Fruit fly (Drosophila melanogaster) whole organism, embryonic: ENCODE measurements around the gene HP1b.

Experiments used
- Adf1 ChIP-seq: fragments of 200-800 bp; sonication (Bioruptor generic); IDR thresholded peaks from 2 replicates; pipeline ENCODE4 v1.3.6; 2022; ENCODE audit warnings: missing biosample characterization, missing genetic modification characterization
- Awh ChIP-seq: fragments of 200-800 bp; sonication (Bioruptor generic); IDR thresholded peaks from 2 replicates; pipeline ENCODE4, ENCODE4 v1.3.6; 2022; ENCODE audit warnings: missing biosample characterization, missing genetic modification characterization
- Blimp-1 ChIP-seq: fragments of 200-800 bp; sonication (Bioruptor generic); optimal IDR thresholded peaks from 3 replicates; lab custom pipeline; 2018; ENCODE audit warnings: missing biosample characterization, missing genetic modification characterization, mild to moderate bottlenecking, moderate library complexity, missing genetic modification reagents
- CG1024 ChIP-seq: fragments of 200-800 bp; sonication (Bioruptor generic); IDR thresholded peaks from 2 replicates; pipeline ENCODE4 v1.3.6; 2022; ENCODE audit warnings: missing biosample characterization, missing genetic modification characterization
- CG10654 ChIP-seq: fragments of 200-800 bp; sonication (Bioruptor generic); optimal IDR thresholded peaks from 2 replicates; lab custom pipeline; 2016; ENCODE audit warnings: missing biosample characterization, missing genetic modification characterization
- CG10959 ChIP-seq: fragments of 200-800 bp; sonication (Bioruptor generic); IDR thresholded peaks from 2 replicates; pipeline ENCODE4 v1.3.6; 2022; ENCODE audit warnings: missing biosample characterization, missing genetic modification characterization
- CG11560 ChIP-seq: fragments of 200-800 bp; sonication (Bioruptor generic); IDR thresholded peaks from 3 replicates; pipeline ENCODE4 v1.3.6; 2022; ENCODE audit warnings: missing biosample characterization, missing genetic modification characterization
- CG15514 ChIP-seq: fragments of 200-800 bp; sonication (Bioruptor generic); optimal IDR thresholded peaks from 3 replicates; lab custom pipeline; 2017; ENCODE audit warnings: missing biosample characterization, missing genetic modification characterization, mild to moderate bottlenecking, moderate library complexity, missing genetic modification reagents
- CG1602 ChIP-seq: fragments of 200-800 bp; sonication (Bioruptor generic); optimal IDR thresholded peaks from 3 replicates; lab custom pipeline; 2016; ENCODE audit warnings: missing biosample characterization, missing genetic modification characterization
- CG16779 ChIP-seq: fragments of 200-800 bp; sonication (Bioruptor generic); IDR thresholded peaks from 2 replicates; pipeline ENCODE4 v1.3.6; 2022; ENCODE audit warnings: missing biosample characterization, missing genetic modification characterization
- CG17829 ChIP-seq: fragments of 200-800 bp; optimal IDR thresholded peaks from 2 replicates; lab custom pipeline; 2019; ENCODE audit warnings: missing biosample characterization, mild to moderate bottlenecking, missing genetic modification characterization, moderate library complexity
- CG18476 ChIP-seq: fragments of 200-800 bp; sonication (Bioruptor generic); optimal IDR thresholded peaks from 2 replicates; lab custom pipeline; 2016; ENCODE audit warnings: missing biosample characterization, mild to moderate bottlenecking, missing genetic modification characterization
- CG18619 ChIP-seq: fragments of 200-800 bp; sonication (Bioruptor generic); optimal IDR thresholded peaks from 3 replicates; lab custom pipeline; 2017; ENCODE audit warnings: missing biosample characterization, mild to moderate bottlenecking, missing genetic modification characterization
- CG31441 ChIP-seq: fragments of 200-800 bp; sonication (Bioruptor generic); IDR thresholded peaks from 2 replicates; pipeline ENCODE4 v1.3.6; 2022; ENCODE audit warnings: missing biosample characterization, missing genetic modification characterization
- CG6272 ChIP-seq: fragments of 200-800 bp; sonication (Bioruptor generic); IDR thresholded peaks from 2 replicates; pipeline ENCODE4 v1.3.6; 2022; ENCODE audit warnings: missing biosample characterization, missing genetic modification characterization
- CG7271 ChIP-seq: fragments of 200-800 bp; sonication (Bioruptor generic); optimal IDR thresholded peaks from 2 replicates; lab custom pipeline; 2018; ENCODE audit warnings: missing biosample characterization, mild to moderate bottlenecking, missing genetic modification characterization, moderate library complexity
- CG7745 ChIP-seq: fragments of 200-800 bp; sonication (Bioruptor generic); optimal IDR thresholded peaks from 2 replicates; lab custom pipeline; 2018; ENCODE audit warnings: missing biosample characterization, mild to moderate bottlenecking, missing genetic modification characterization, moderate library complexity
- CG8765 ChIP-seq: fragments of 200-800 bp; sonication (Bioruptor generic); IDR thresholded peaks from 2 replicates; pipeline ENCODE4 v1.3.6; 2022; ENCODE audit warnings: missing biosample characterization, missing genetic modification characterization
- Dfd ChIP-seq, 2 experiments: fragments of >200 bp; optimal IDR thresholded peaks; 2 replicates each; lab custom pipeline; 2017; ENCODE audit warnings: missing biosample characterization in 2 of 2, missing genetic modification characterization in 2 of 2
- Doc3 ChIP-seq: fragments of 200-800 bp; sonication (Bioruptor generic); IDR thresholded peaks from 3 replicates; pipeline ENCODE4 v1.3.6; 2022; ENCODE audit warnings: missing biosample characterization, missing genetic modification characterization; ENCODE audit not compliant: partially characterized antibody
- Dref ChIP-seq: fragments of 200-800 bp; sonication (Bioruptor generic); IDR thresholded peaks from 2 replicates; pipeline ENCODE4 v1.3.6; 2022; ENCODE audit warnings: missing biosample characterization, missing genetic modification characterization
- HLHmδ ChIP-seq: fragments of 200-800 bp; sonication (Bioruptor generic); optimal IDR thresholded peaks from 2 replicates; lab custom pipeline; 2018; ENCODE audit warnings: missing biosample characterization, mild to moderate bottlenecking, missing genetic modification characterization, moderate library complexity
- MTF-1 ChIP-seq: fragments of 200-800 bp; sonication (Bioruptor generic); optimal IDR thresholded peaks from 2 replicates; lab custom pipeline; 2018; ENCODE audit warnings: missing biosample characterization, mild to moderate bottlenecking, missing genetic modification characterization, borderline replicate concordance
- Myb ChIP-seq: fragments of 200-800 bp; sonication (Bioruptor generic); optimal IDR thresholded peaks from 2 replicates; lab custom pipeline; 2016; ENCODE audit warnings: missing biosample characterization, missing genetic modification characterization
- Ravus ChIP-seq: fragments of 200-800 bp; sonication (Bioruptor generic); IDR thresholded peaks from 2 replicates; pipeline ENCODE4 v1.3.6; 2022; ENCODE audit warnings: missing biosample characterization, missing genetic modification characterization
- ac ChIP-seq: fragments of 200-800 bp; sonication (Bioruptor generic); optimal IDR thresholded peaks from 3 replicates; lab custom pipeline; 2017; ENCODE audit warnings: missing biosample characterization, mild to moderate bottlenecking, missing genetic modification characterization
- az2 ChIP-seq: fragments of 200-800 bp; sonication (Bioruptor generic); optimal IDR thresholded peaks from 3 replicates; lab custom pipeline; 2016; ENCODE audit warnings: missing biosample characterization, missing genetic modification characterization
- bcd ChIP-seq: fragments of 200-800 bp; sonication (Bioruptor generic); optimal IDR thresholded peaks from 2 replicates; lab custom pipeline; 2017; ENCODE audit warnings: missing biosample characterization, mild to moderate bottlenecking, missing genetic modification characterization
- corto ChIP-seq: fragments of 200-800 bp; sonication (Bioruptor generic); optimal IDR thresholded peaks from 2 replicates; lab custom pipeline; 2016; ENCODE audit warnings: missing biosample characterization, mild to moderate bottlenecking, missing genetic modification characterization, moderate library complexity
- danr ChIP-seq: fragments of 200-800 bp; sonication (Bioruptor generic); IDR thresholded peaks from 2 replicates; pipeline ENCODE4 v1.3.6; 2022; ENCODE audit warnings: missing biosample characterization, missing genetic modification characterization
- dati ChIP-seq: fragments of 200-800 bp; sonication (Bioruptor generic); IDR thresholded peaks from 2 replicates; pipeline ENCODE4 v1.3.6; 2022; ENCODE audit warnings: missing biosample characterization, missing genetic modification characterization
- dimm ChIP-seq: fragments of 200-800 bp; sonication (Bioruptor generic); IDR thresholded peaks from 2 replicates; pipeline ENCODE4 v1.3.6; 2022; ENCODE audit warnings: missing biosample characterization, missing genetic modification characterization
- ems ChIP-seq: fragments of 200-800 bp; sonication (Bioruptor generic); optimal IDR thresholded peaks from 3 replicates; lab custom pipeline; 2016; ENCODE audit warnings: missing biosample characterization, missing genetic modification characterization
- en ChIP-seq: fragments of 200-800 bp; sonication (Bioruptor generic); optimal IDR thresholded peaks from 2 replicates; lab custom pipeline; 2016; ENCODE audit warnings: missing biosample characterization, missing genetic modification characterization
- fd102C ChIP-seq: fragments of 200-800 bp; sonication (Bioruptor generic); optimal IDR thresholded peaks from 2 replicates; lab custom pipeline; 2018; ENCODE audit warnings: missing biosample characterization, mild to moderate bottlenecking, missing genetic modification characterization, moderate library complexity
- fru ChIP-seq: fragments of >200 bp; optimal IDR thresholded peaks from 2 replicates; lab custom pipeline; 2017
- grau ChIP-seq: fragments of 200-800 bp; optimal IDR thresholded peaks from 3 replicates; lab custom pipeline; 2019; ENCODE audit warnings: missing biosample characterization, mild to moderate bottlenecking, missing genetic modification characterization, moderate library complexity
- jigr1 ChIP-seq: fragments of 200-800 bp; sonication (Bioruptor generic); IDR thresholded peaks from 3 replicates; pipeline ENCODE4 v1.3.6; 2022; ENCODE audit warnings: missing biosample characterization, missing genetic modification characterization
- lov ChIP-seq, 2 experiments: fragments of 200-800 bp in 1 of 2; fragments of >200 bp in 1 of 2; sonication (Bioruptor generic) in 1 of 2; IDR thresholded peaks in 1 of 2; optimal IDR thresholded peaks in 1 of 2; 2 replicates in 1 of 2; 3 replicates in 1 of 2; pipeline versions ENCODE4 v1.3.6 to Lab custom; 2017 to 2022; ENCODE audit warnings: missing biosample characterization in 1 of 2, missing genetic modification characterization in 1 of 2
- oc ChIP-seq: fragments of 200-800 bp; sonication (Bioruptor generic); optimal IDR thresholded peaks from 2 replicates; lab custom pipeline; 2018; ENCODE audit warnings: missing biosample characterization, mild to moderate bottlenecking, missing genetic modification characterization, moderate library complexity
- p53 ChIP-seq: fragments of 200-800 bp; sonication (Bioruptor generic); optimal IDR thresholded peaks from 2 replicates; lab custom pipeline; 2016; ENCODE audit warnings: missing biosample characterization, missing genetic modification characterization
- pros ChIP-seq: fragments of 200-800 bp; sonication (Bioruptor generic); optimal IDR thresholded peaks from 3 replicates; lab custom pipeline; 2019; ENCODE audit warnings: missing biosample characterization, mild to moderate bottlenecking, missing genetic modification characterization, moderate library complexity
- sna ChIP-seq: fragments of 200-800 bp; sonication (Bioruptor generic); IDR thresholded peaks from 2 replicates; pipeline ENCODE4 v1.3.6; 2022; ENCODE audit warnings: missing biosample characterization, missing genetic modification characterization; ENCODE audit not compliant: partially characterized antibody
- sqz ChIP-seq: fragments of 200-800 bp; sonication (Bioruptor generic); optimal IDR thresholded peaks from 3 replicates; lab custom pipeline; 2018; ENCODE audit warnings: missing biosample characterization, mild to moderate bottlenecking, missing genetic modification characterization
- stwl ChIP-seq: fragments of 200-800 bp; sonication (Bioruptor generic); optimal IDR thresholded peaks from 3 replicates; lab custom pipeline; 2018; ENCODE audit warnings: missing biosample characterization, mild to moderate bottlenecking, missing genetic modification characterization, moderate library complexity
- unc-4 ChIP-seq: fragments of 200-800 bp; sonication (Bioruptor generic); IDR thresholded peaks from 2 replicates; pipeline ENCODE4 v1.3.6; 2022; ENCODE audit warnings: missing biosample characterization, missing genetic modification characterization; ENCODE audit not compliant: partially characterized antibody
- usp ChIP-seq: fragments of >200 bp; optimal IDR thresholded peaks from 2 replicates; lab custom pipeline; 2017; ENCODE audit warnings: missing biosample characterization, missing genetic modification characterization
- vvl ChIP-seq: fragments of 200-800 bp; sonication (Bioruptor generic); IDR thresholded peaks from 2 replicates; pipeline ENCODE4 v1.3.6; 2022; ENCODE audit warnings: missing biosample characterization, missing genetic modification characterization
- zfh1 ChIP-seq: fragments of 200-800 bp; sonication (Bioruptor generic); IDR thresholded peaks from 3 replicates; pipeline ENCODE4 v1.3.6; 2022; ENCODE audit warnings: missing biosample characterization, missing genetic modification characterization

HP1b gene

dm6 chrX:9109072-9109844 lies 28.4 kb downstream of the HP1b start (continued):
- TF ChIP-seq HLHmδ (no peak), Adf1 (GFP tag; lab: Robert Waterston, UW) (no peak), Blimp-1 (GFP tag; lab: Kevin White, UChicago) (peak; percentile 28), Myb (GFP tag; lab: Kevin White, UChicago) (peak; percentile 87), CG8765 (GFP tag; lab: Robert Waterston, UW) (no peak), CG11560 (tag; lab: Robert Waterston, UW) (no peak), sna (GFP tag; lab: Robert Waterston, UW) (0 out of 2 replicates have a peak, but pooled peaks have one; percentile 15), sqz (GFP tag; lab: Kevin White, UChicago) (peak; percentile 28), az2 (GFP tag; lab: Kevin White, UChicago) (peak; percentile 49), Awh (GFP tag; lab: Robert Waterston, UW) (peak; percentile 44; the same call in 1 of the 2 replicates), usp (GFP tag; lab: Kevin White, UChicago) (no peak), ac (GFP tag; lab: Kevin White, UChicago) (no peak), CG18619 (GFP tag; lab: Kevin White, UChicago) (peak; percentile 48), CG17829 (tag; lab: Kevin White, UChicago) (peak; percentile 48), CG10654 (GFP tag; lab: Kevin White, UChicago) (peak; percentile 19), CG7271 (tag; lab: Kevin White, UChicago) (no peak), Ravus (GFP tag; lab: Robert Waterston, UW) (no peak), p53 (GFP tag; lab: Kevin White, UChicago) (peak; percentile 40), pros (no peak), CG1602 (GFP tag; lab: Kevin White, UChicago) (peak; percentile 52), MTF-1 (GFP tag; lab: Kevin White, UChicago) (no peak), CG18476 (GFP tag; lab: Kevin White, UChicago) (peak; percentile 55), CG16779 (GFP tag; lab: Robert Waterston, UW) (no peak), Dfd (GFP tag; optimal IDR thresholded peaks at IDR 0.05; lab: Kevin White, UChicago) (no peak), stwl (tag; lab: Kevin White, UChicago) (peak; percentile 18), jigr1 (GFP tag; lab: Robert Waterston, UW) (no peak), fru (lab: Kevin White, UChicago) (no peak), fd102C (no peak), CG7745 (tag; lab: Kevin White, UChicago) (no peak), CG1024 (GFP tag; lab: Robert Waterston, UW) (no peak), unc-4 (no peak), en (GFP tag; lab: Kevin White, UChicago) (no peak), ems (GFP tag; lab: Kevin White, UChicago) (peak; percentile 41), bcd (GFP tag; lab: Kevin White, UChicago) (peak; percentile 55), CG15514 (GFP tag; lab: Kevin White, UChicago) (no peak), CG10959 (no peak), vvl (GFP tag; lab: Robert Waterston, UW) (peak; percentile 57), Doc3 (GFP tag; lab: Robert Waterston, UW) (no peak), corto (GFP tag; lab: Kevin White, UChicago) (no peak), dimm (GFP tag; lab: Robert Waterston, UW) (no peak), CG6272 (GFP tag; lab: Robert Waterston, UW) (no peak; the same call in 1 of the 2 replicates), oc (tag; lab: Kevin White, UChicago) (no peak), Dref (GFP tag; lab: Robert Waterston, UW) (no peak), grau (tag; lab: Kevin White, UChicago) (peak; percentile 58), CG31441 (peak; percentile 38; the same call in 1 of the 2 replicates), dati (no peak), lov (optimal IDR thresholded peaks at IDR 0.05; lab: Kevin White, UChicago) (no peak), lov (GFP tag; IDR thresholded peaks at IDR 0.05; lab: Robert Waterston, UW) (no peak), danr (GFP tag; lab: Robert Waterston, UW) (peak; percentile 43; the same call in 1 of the 2 replicates), zfh1 (GFP tag; lab: Robert Waterston, UW) (0 out of 3 replicates have a peak, but pooled peaks have one; percentile 19)
